Worm (Caenorhabditis elegans) whole organism, young adult: ENCODE data around the gene gst-7.

Experiments used
- C17E4.6 ChIP-seq: fragments of 200-800 bp; sonication (Bioruptor generic); IDR thresholded peaks from 2 replicates; pipeline ENCODE4 v1.3.6; 2022; ENCODE audit warnings: missing genetic modification reagents, missing genetic modification characterization, missing compliant biosample characterization
- D2030.7 ChIP-seq: fragments of 200-800 bp; sonication (Bioruptor generic); IDR thresholded peaks from 2 replicates; pipeline ENCODE4 v1.3.6; 2022; ENCODE audit warnings: missing genetic modification reagents, missing genetic modification characterization, missing compliant biosample characterization
- F23B12.7 ChIP-seq: sonication (generic microtip); optimal IDR thresholded peaks from 2 replicates; lab custom pipeline; 2017; ENCODE audit warnings: missing genetic modification characterization, mild to moderate bottlenecking, missing compliant biosample characterization, antibody characterized with exemption, moderate library complexity; ENCODE audit not compliant: insufficient read depth
- F33H1.4 ChIP-seq: fragments of 200-800 bp; sonication (Bioruptor generic); IDR thresholded peaks from 2 replicates; pipeline ENCODE4 v1.3.6; 2022; ENCODE audit warnings: missing genetic modification reagents, missing genetic modification characterization, missing compliant biosample characterization
- F37B4.10 ChIP-seq: fragments of 200-800 bp; sonication (Bioruptor generic); IDR thresholded peaks from 2 replicates; pipeline ENCODE4 v1.3.6; 2022; ENCODE audit warnings: missing genetic modification characterization, missing compliant biosample characterization
- F55B11.4 ChIP-seq: sonication (generic microtip); optimal IDR thresholded peaks from 2 replicates; lab custom pipeline; 2016; ENCODE audit warnings: missing compliant biosample characterization, missing genetic modification characterization, borderline replicate concordance; ENCODE audit not compliant: insufficient read depth
- T07F8.4 ChIP-seq: sonication (generic microtip); optimal IDR thresholded peaks from 2 replicates; lab custom pipeline; 2016; ENCODE audit warnings: mild to moderate bottlenecking, missing genetic modification characterization, moderate library complexity, missing compliant biosample characterization
- T26A5.8 ChIP-seq: sonication (generic microtip); optimal IDR thresholded peaks from 2 replicates; lab custom pipeline; 2016; ENCODE audit warnings: missing genetic modification characterization, missing compliant biosample characterization
- Y67H2A.10 ChIP-seq: fragments of 200-800 bp; sonication (Bioruptor generic); conservative IDR thresholded peaks from 2 replicates; pipeline ENCODE4 v1.3.6; 2022; ENCODE audit warnings: missing genetic modification reagents, missing genetic modification characterization, missing compliant biosample characterization
- Y79H2A.3 ChIP-seq: fragments of 200-800 bp; sonication (Bioruptor generic); conservative IDR thresholded peaks from 2 replicates; pipeline ENCODE4 v1.3.6; 2022; ENCODE audit warnings: missing genetic modification reagents, missing genetic modification characterization, missing compliant biosample characterization
- bed-2 ChIP-seq: fragments of 200-800 bp; sonication (Bioruptor generic); IDR thresholded peaks from 2 replicates; pipeline ENCODE4 v1.3.6; 2022; ENCODE audit warnings: missing genetic modification reagents, missing genetic modification characterization, missing compliant biosample characterization
- cebp-1 ChIP-seq, 2 experiments: fragments of 200-800 bp in 1 of 2; sonication (Bioruptor generic) in 1 of 2; sonication (generic microtip) in 1 of 2; IDR thresholded peaks in 1 of 2; optimal IDR thresholded peaks in 1 of 2; 2 replicates each; pipeline versions ENCODE4 v1.3.6 to Lab custom; 2017 to 2022; ENCODE audit warnings: missing compliant biosample characterization in 2 of 2, missing genetic modification characterization in 2 of 2, mild to moderate bottlenecking in 1 of 2, missing genetic modification reagents in 1 of 2, moderate library complexity in 1 of 2
- ceh-27 ChIP-seq: fragments of 200-800 bp; sonication (Bioruptor generic); optimal IDR thresholded peaks from 2 replicates; lab custom pipeline; 2018; ENCODE audit warnings: mild to moderate bottlenecking, missing genetic modification characterization, moderate library complexity, missing compliant biosample characterization
- ceh-79 ChIP-seq: sonication (generic microtip); optimal IDR thresholded peaks from 2 replicates; lab custom pipeline; 2017; ENCODE audit warnings: mild to moderate bottlenecking, missing genetic modification characterization, missing compliant biosample characterization
- ceh-91 ChIP-seq: fragments of 200-800 bp; sonication (Bioruptor generic); IDR thresholded peaks from 2 replicates; pipeline ENCODE4 v1.3.6; 2022; ENCODE audit warnings: missing genetic modification reagents, missing genetic modification characterization, missing compliant biosample characterization
- chd-7 ChIP-seq: sonication (generic microtip); optimal IDR thresholded peaks from 2 replicates; lab custom pipeline; 2016; ENCODE audit warnings: mild to moderate bottlenecking, missing genetic modification characterization, moderate library complexity, missing compliant biosample characterization
- die-1 ChIP-seq: sonication (generic microtip); optimal IDR thresholded peaks from 2 replicates; lab custom pipeline; 2016; ENCODE audit warnings: missing genotype, mild to moderate bottlenecking, missing genetic modification characterization, missing compliant biosample characterization
- dox-1 ChIP-seq: fragments of 200-800 bp; sonication (Bioruptor generic); IDR thresholded peaks from 2 replicates; pipeline ENCODE4 v1.3.6; 2022; ENCODE audit warnings: missing genetic modification reagents, missing genetic modification characterization, missing compliant biosample characterization
- dpff-1 ChIP-seq: sonication (generic microtip); optimal IDR thresholded peaks from 2 replicates; lab custom pipeline; 2017; ENCODE audit warnings: mild to moderate bottlenecking, missing genetic modification characterization, missing compliant biosample characterization
- egl-44 ChIP-seq: fragments of 200-800 bp; sonication (Bioruptor generic); IDR thresholded peaks from 2 replicates; pipeline ENCODE4 v1.3.6; 2022; ENCODE audit warnings: missing genetic modification reagents, missing genetic modification characterization, missing compliant biosample characterization
- egrh-3 ChIP-seq: fragments of 200-800 bp; sonication (Bioruptor generic); IDR thresholded peaks from 2 replicates; pipeline ENCODE4 v1.3.6; 2022; ENCODE audit warnings: missing genetic modification reagents, missing genetic modification characterization, missing compliant biosample characterization
- hsf-1 ChIP-seq: fragments of 200-800 bp; sonication (Bioruptor generic); IDR thresholded peaks from 2 replicates; pipeline ENCODE4 v1.3.6; 2022; ENCODE audit warnings: missing genetic modification reagents, missing genetic modification characterization, missing compliant biosample characterization
- let-526 ChIP-seq: fragments of 200-800 bp; sonication (Bioruptor generic); IDR thresholded peaks from 2 replicates; pipeline ENCODE4 v1.3.6; 2022; ENCODE audit warnings: missing genetic modification reagents, missing genetic modification characterization, missing compliant biosample characterization
- lin-26 ChIP-seq: fragments of 200-800 bp; sonication (Bioruptor generic); IDR thresholded peaks from 2 replicates; pipeline ENCODE4 v1.3.6; 2022; ENCODE audit warnings: missing genetic modification reagents, missing genetic modification characterization, missing compliant biosample characterization
- madf-10 ChIP-seq: sonication (generic microtip); optimal IDR thresholded peaks from 2 replicates; lab custom pipeline; 2016; ENCODE audit warnings: mild to moderate bottlenecking, missing genetic modification characterization, missing compliant biosample characterization
- madf-8 ChIP-seq: fragments of 200-800 bp; sonication (Bioruptor generic); conservative IDR thresholded peaks from 2 replicates; pipeline ENCODE4 v1.3.6; 2022; ENCODE audit warnings: missing genetic modification reagents, missing genetic modification characterization, missing compliant biosample characterization
- mcd-1 ChIP-seq: fragments of 200-800 bp; sonication (Bioruptor generic); IDR thresholded peaks from 2 replicates; pipeline ENCODE4 v1.3.6; 2022; ENCODE audit warnings: missing genetic modification reagents, missing genetic modification characterization, missing compliant biosample characterization
- mel-28 ChIP-seq: sonication (generic microtip); optimal IDR thresholded peaks from 2 replicates; lab custom pipeline; 2016; ENCODE audit warnings: borderline replicate concordance, mild to moderate bottlenecking, missing genetic modification characterization, missing compliant biosample characterization
- mes-4 ChIP-seq: sonication (generic microtip); optimal IDR thresholded peaks from 2 replicates; lab custom pipeline; 2016; ENCODE audit warnings: missing genotype, missing genetic modification characterization, missing compliant biosample characterization
- nhr-27 ChIP-seq: fragments of 200-800 bp; sonication (Bioruptor generic); optimal IDR thresholded peaks from 2 replicates; lab custom pipeline; 2018; ENCODE audit warnings: mild to moderate bottlenecking, missing genetic modification characterization, moderate library complexity, missing compliant biosample characterization
- nhr-90 ChIP-seq: sonication (generic microtip); optimal IDR thresholded peaks from 2 replicates; lab custom pipeline; 2016; ENCODE audit warnings: missing genotype, mild to moderate bottlenecking, missing genetic modification characterization, missing compliant biosample characterization
- repo-1 ChIP-seq: sonication (generic microtip); optimal IDR thresholded peaks from 2 replicates; lab custom pipeline; 2017; ENCODE audit warnings: mild to moderate bottlenecking, missing genetic modification characterization, missing compliant biosample characterization
- rpc-1 ChIP-seq, 2 experiments: fragments of 150-350 bp in 1 of 2; sonication (generic microtip) in 1 of 2; optimal IDR thresholded peaks; 2 replicates each; lab custom pipeline; 2014 to 2018; ENCODE audit warnings: missing biosample characterization in 1 of 2, missing genetic modification characterization in 1 of 2, missing genetic modification reagents in 1 of 2, missing genotype in 1 of 2
- sdz-38 ChIP-seq: sonication (generic microtip); optimal IDR thresholded peaks from 2 replicates; lab custom pipeline; 2016; ENCODE audit warnings: missing genotype, missing genetic modification characterization, missing compliant biosample characterization
- tbp1 ChIP-seq: fragments of 200-800 bp; sonication (Bioruptor generic); optimal IDR thresholded peaks from 2 replicates; lab custom pipeline; 2018; ENCODE audit warnings: mild to moderate bottlenecking, missing genetic modification characterization, missing compliant biosample characterization
- tbx-9 ChIP-seq: sonication (generic microtip); optimal IDR thresholded peaks from 2 replicates; lab custom pipeline; 2016; ENCODE audit warnings: borderline replicate concordance, missing genetic modification characterization, inconsistent platforms, missing compliant biosample characterization
- tlf-1 ChIP-seq: fragments of 200-800 bp; sonication (Bioruptor generic); optimal IDR thresholded peaks from 2 replicates; lab custom pipeline; 2018; ENCODE audit warnings: mild to moderate bottlenecking, missing genetic modification characterization, missing compliant biosample characterization
- unc-130 ChIP-seq: sonication (generic microtip); optimal IDR thresholded peaks from 2 replicates; lab custom pipeline; 2016; ENCODE audit warnings: missing genetic modification reagents, missing genetic modification characterization, missing compliant biosample characterization
- unc-62 ChIP-seq: fragments of 150-350 bp; optimal IDR thresholded peaks from 2 replicates; lab custom pipeline; 2014; ENCODE audit warnings: missing biosample characterization, missing genetic modification reagents, missing genetic modification characterization
- xnd-1 ChIP-seq: sonication (generic microtip); optimal IDR thresholded peaks from 2 replicates; lab custom pipeline; 2016; ENCODE audit warnings: missing genotype, missing genetic modification reagents, missing genetic modification characterization, missing compliant biosample characterization
- zfh-2 ChIP-seq: fragments of 200-800 bp; sonication (Bioruptor generic); conservative IDR thresholded peaks from 2 replicates; pipeline ENCODE4 v1.3.6; 2022; ENCODE audit warnings: missing genetic modification reagents, missing genetic modification characterization, missing compliant biosample characterization
- ztf-18 ChIP-seq: sonication (generic microtip); optimal IDR thresholded peaks from 2 replicates; lab custom pipeline; 2016; ENCODE audit warnings: missing genotype, mild to moderate bottlenecking, missing genetic modification characterization, missing compliant biosample characterization
- ztf-26 ChIP-seq: sonication (generic microtip); optimal IDR thresholded peaks from 2 replicates; lab custom pipeline; 2017; ENCODE audit warnings: missing genetic modification characterization, missing compliant biosample characterization
- ztf-28 ChIP-seq: fragments of 200-800 bp; sonication (Bioruptor generic); IDR thresholded peaks from 2 replicates; pipeline ENCODE4 v1.3.6; 2022; ENCODE audit warnings: missing genetic modification reagents, missing genetic modification characterization, missing compliant biosample characterization

Gene gst-7

DNA sequence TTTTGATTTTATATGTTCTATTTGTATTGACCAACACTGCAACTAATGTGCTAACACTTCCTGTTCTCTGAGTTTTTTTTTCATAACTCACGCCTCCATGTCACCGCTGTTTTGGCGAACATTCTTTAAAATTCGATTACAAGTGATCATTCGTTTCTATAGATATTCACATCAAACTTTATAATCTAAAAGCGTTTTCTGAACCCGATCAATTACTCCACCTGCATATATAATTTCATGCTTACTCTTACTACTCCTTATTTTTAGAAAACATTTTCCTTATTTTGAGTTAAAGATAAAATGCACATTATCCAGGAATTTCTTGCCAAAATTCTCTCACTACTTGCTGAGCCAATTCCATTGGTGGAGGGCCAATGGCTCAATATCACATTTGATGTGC lies 4.1 kb downstream of the gst-7 start, which contains the start of gene R05F9.7:
TSS of gene R05F9.7 (plus strand) at position 301 of the 400 bp plus-strand sequence.
- TF ChIP-seq tlf-1 (GFP tag; lab: Kevin White, UChicago), result no peak
- no peak for TF ChIP-seq mcd-1 (GFP tag; lab: Robert Waterston, UW)
- TF ChIP-seq rpc-1 (optimal IDR thresholded peaks at IDR 0.05; lab: Kevin White, UChicago), result no peak
- TF ChIP-seq rpc-1 (tag; optimal IDR thresholded peaks at IDR 0.05; lab: Kevin White, UChicago), result no peak
- no peak for TF ChIP-seq zfh-2
- TF ChIP-seq bed-2 (GFP tag; lab: Robert Waterston, UW), result no peak
- TF ChIP-seq, all 124 proteins: peak for 0

DNA sequence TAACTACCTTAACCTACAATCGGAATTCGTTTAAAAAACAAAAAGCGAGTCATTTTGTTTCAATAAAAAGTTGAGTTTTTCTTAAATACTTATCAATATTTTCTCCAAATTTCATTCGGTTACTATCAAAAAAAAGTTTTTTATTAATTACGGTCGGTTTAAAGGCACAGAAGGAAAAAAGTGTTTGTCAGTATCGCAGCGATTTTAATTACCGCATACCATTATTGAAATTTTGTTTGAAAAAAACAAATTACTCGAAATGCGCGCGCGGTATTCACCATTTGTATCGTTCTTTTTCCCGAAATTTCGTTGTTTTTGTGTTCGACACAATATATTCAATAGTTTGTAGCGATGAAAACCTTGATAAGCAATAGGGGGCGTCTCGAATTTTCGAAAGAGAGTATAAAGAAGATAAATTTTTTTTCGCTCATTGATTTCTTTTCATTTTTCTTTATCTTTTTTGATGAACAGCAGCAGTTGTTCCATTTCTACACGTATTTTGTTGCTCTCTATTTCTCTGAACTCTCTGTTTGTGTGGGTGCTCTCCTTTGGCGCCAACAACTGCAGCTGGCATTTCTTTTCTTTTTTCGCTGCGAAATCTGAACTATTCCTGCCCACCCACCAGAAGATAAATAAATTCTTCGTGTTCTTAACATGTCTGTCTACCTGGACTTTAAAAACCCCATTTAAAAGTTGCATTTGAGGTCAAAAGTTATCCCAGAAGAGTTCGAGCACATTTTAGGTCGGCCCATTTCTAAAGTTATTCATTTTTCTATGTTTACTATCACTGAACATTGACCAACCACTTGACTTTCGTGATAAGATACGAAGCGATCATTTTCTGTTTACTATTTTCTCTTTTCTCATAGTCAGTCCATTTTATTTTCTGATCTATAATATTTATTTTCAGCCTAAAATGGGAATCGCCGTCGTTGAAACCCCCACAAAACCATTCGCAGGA lies 6.9 kb downstream of the gst-7 start, which contains the start of gene pgm-1:
TSS of gene pgm-1 (plus strand) at position 911 of the 961 bp plus-strand sequence.
- TF ChIP-seq dox-1 (GFP tag; lab: Robert Waterston, UW), result peak; percentile 25; the same call in 1 of the 2 replicates
- TF ChIP-seq nhr-90 (tag; lab: Kevin White, UChicago), result no peak
- no peak for TF ChIP-seq cebp-1 (GFP tag; IDR thresholded peaks at IDR 0.05; lab: Robert Waterston, UW)
- peak; percentile 24 for TF ChIP-seq cebp-1 (tag; optimal IDR thresholded peaks at IDR 0.05; lab: Kevin White, UChicago)
- TF ChIP-seq ceh-79, result no peak
- TF ChIP-seq unc-130 (GFP tag; lab: Kevin White, UChicago), result no peak
- TF ChIP-seq madf-8 (GFP tag; lab: Robert Waterston, UW), result peak; percentile 74
- no peak for TF ChIP-seq unc-62 (GFP tag; lab: Kevin White, UChicago)
- TF ChIP-seq lin-26, result 0 out of 2 replicates have a peak, but pooled peaks have one; percentile 24
- TF ChIP-seq nhr-27 (tag; lab: Kevin White, UChicago), result no peak
- peak; percentile 73 for TF ChIP-seq xnd-1
- TF ChIP-seq ztf-18 (tag; lab: Kevin White, UChicago), result no peak
- no peak for TF ChIP-seq F55B11.4 (tag; lab: Kevin White, UChicago)
- no peak for TF ChIP-seq tbx-9 (tag; lab: Kevin White, UChicago)
- no peak for TF ChIP-seq ceh-27
- TF ChIP-seq Y79H2A.3 (GFP tag; lab: Robert Waterston, UW), result no peak
- TF ChIP-seq chd-7, result no peak
- TF ChIP-seq repo-1, result no peak
- no peak for TF ChIP-seq let-526 (GFP tag; lab: Robert Waterston, UW)
- TF ChIP-seq mes-4, result no peak
- no peak for TF ChIP-seq C17E4.6
- no peak for TF ChIP-seq F37B4.10
- no peak for TF ChIP-seq T07F8.4
- TF ChIP-seq egrh-3, result no peak; the same call in 1 of the 2 replicates
- peak; percentile 52; the same call in 1 of the 2 replicates for TF ChIP-seq F33H1.4 (GFP tag; lab: Robert Waterston, UW)
- 0 out of 2 replicates have a peak, but pooled peaks have one; percentile 12 for TF ChIP-seq D2030.7 (GFP tag; lab: Robert Waterston, UW)
- no peak for TF ChIP-seq ztf-26
- TF ChIP-seq T26A5.8 (tag; lab: Kevin White, UChicago), result no peak
- no peak for TF ChIP-seq egl-44
- TF ChIP-seq ceh-91 (GFP tag; lab: Robert Waterston, UW), result peak; percentile 77
- TF ChIP-seq hsf-1 (GFP tag; lab: Robert Waterston, UW), result peak; percentile 86
- TF ChIP-seq sdz-38 (tag; lab: Kevin White, UChicago), result no peak
- no peak for TF ChIP-seq dpff-1 (tag; lab: Kevin White, UChicago)
- TF ChIP-seq F23B12.7 (tag; lab: Kevin White, UChicago), result no peak
- no peak for TF ChIP-seq Y67H2A.10 (GFP tag; lab: Robert Waterston, UW)
- TF ChIP-seq madf-10, result no peak
- TF ChIP-seq mel-28 (tag; lab: Kevin White, UChicago), result no peak
- no peak for TF ChIP-seq ztf-28 (GFP tag; lab: Robert Waterston, UW)
- TF ChIP-seq bed-2 (GFP tag; lab: Robert Waterston, UW), result no peak
- no peak for TF ChIP-seq die-1
- TF ChIP-seq tbp1 (GFP tag; lab: Kevin White, UChicago), result no peak
